Fruit fly (Drosophila melanogaster): ENCODE data around the gene CG43348.

Gene CG43348

dm6 chr2L:1214465-1214864 is 15.3 kb downstream of the CG43348 start (continued):
- TF ChIP-seq HLHmδ (GFP tag; optimal IDR thresholded peaks at IDR 0.05) (no peak), bsh (GFP tag; optimal IDR thresholded peaks at IDR 0.05) (peak in 1 of 2 experiments; percentile 63), CG1233 (GFP tag; optimal IDR thresholded peaks at IDR 0.05) (peak; percentile 16), h (optimal IDR thresholded peaks at IDR 0.05) (no peak), CG16813 (GFP tag; IDR thresholded peaks at IDR 0.05; ENCODE audit: partially characterized antibody) (no peak), CG8924 (tag; optimal IDR thresholded peaks at IDR 0.05) (peak; percentile 36), bcd (GFP tag; optimal IDR thresholded peaks at IDR 0.05) (peak; percentile 40), CG10654 (GFP tag; optimal IDR thresholded peaks at IDR 0.05) (peak; percentile 23), trh (GFP tag; optimal IDR thresholded peaks at IDR 0.05) (peak; percentile 4), wor (GFP tag; IDR thresholded peaks at IDR 0.05) (0 out of 2 replicates have a peak, but pooled peaks have one; percentile 17), CG11696 (GFP tag; IDR thresholded peaks at IDR 0.05) (0 out of 2 replicates have a peak, but pooled peaks have one; percentile 14), Ada2b (GFP tag; IDR thresholded peaks at IDR 0.05) (peak; percentile 61)

- TF ChIP-seq fu2 (GFP tag; optimal IDR thresholded peaks at IDR 0.05), result no peak
- no peak for TF ChIP-seq CG5180 (GFP tag; optimal IDR thresholded peaks at IDR 0.05)
- no peak for TF ChIP-seq CG17568 (GFP tag; optimal IDR thresholded peaks at IDR 0.05)
- TF ChIP-seq Opbp (GFP tag; IDR thresholded peaks at IDR 0.05; ENCODE audit: partially characterized antibody), result no peak
- TF ChIP-seq CG11456 (GFP tag; IDR thresholded peaks at IDR 0.05), result no peak
- peak; percentile 86 for TF ChIP-seq nerfin-1 (tag; optimal IDR thresholded peaks at IDR 0.05)
- no peak for TF ChIP-seq NfI (GFP tag; optimal IDR thresholded peaks at IDR 0.05)
- no peak for TF ChIP-seq tgo (GFP tag; IDR thresholded peaks at IDR 0.05)
- no peak for TF ChIP-seq CG3847 (GFP tag; IDR thresholded peaks at IDR 0.05)
- no peak for TF ChIP-seq Bgb (GFP tag; IDR thresholded peaks at IDR 0.05; ENCODE audit: partially characterized antibody)
- TF ChIP-seq abd-A (tag; optimal IDR thresholded peaks at IDR 0.05), result peak; percentile 87
- no peak for TF ChIP-seq CG8281 (tag; optimal IDR thresholded peaks at IDR 0.05)
- TF ChIP-seq ken (GFP tag; IDR thresholded peaks at IDR 0.05), result no peak
- 0 out of 2 replicates have a peak, but pooled peaks have one; percentile 22 for TF ChIP-seq crol (GFP tag; IDR thresholded peaks at IDR 0.05)
- no peak for TF ChIP-seq ato (GFP tag; IDR thresholded peaks at IDR 0.05; ENCODE audit: partially characterized antibody)
- no peak for TF ChIP-seq Sox102F (GFP tag; optimal IDR thresholded peaks at IDR 0.05)
- TF ChIP-seq D (optimal IDR thresholded peaks at IDR 0.05), result no peak
- TF ChIP-seq D (GFP tag; optimal IDR thresholded peaks at IDR 0.05), result no peak
- no peak for TF ChIP-seq CG17328 (GFP tag; IDR thresholded peaks at IDR 0.05)
- TF ChIP-seq CG2120 (GFP tag; optimal IDR thresholded peaks at IDR 0.05), result no peak
- no peak for TF ChIP-seq Fer1 (GFP tag; optimal IDR thresholded peaks at IDR 0.05)
- TF ChIP-seq mirr (GFP tag; optimal IDR thresholded peaks at IDR 0.05), result no peak
- no peak for TF ChIP-seq Hmr (GFP tag; optimal IDR thresholded peaks at IDR 0.05)
- peak; percentile 60 for TF ChIP-seq sd (tag; optimal IDR thresholded peaks at IDR 0.05)
- TF ChIP-seq CG17186 (GFP tag; optimal IDR thresholded peaks at IDR 0.05), result no peak
Observed at dm6 chr2L:1217033-1217612, 17.9 kb downstream of the CG43348 start.

dm6 chr2L:1217892-1218473 is 18.8 kb downstream of the CG43348 start:
- TF ChIP-seq CG11456 (GFP tag; IDR thresholded peaks at IDR 0.05) (no peak), tap (tag; optimal IDR thresholded peaks at IDR 0.05) (no peak), CG10959 (GFP tag; IDR thresholded peaks at IDR 0.05) (no peak), Mad (GFP tag; optimal IDR thresholded peaks at IDR 0.05) (no peak), NC2α (GFP tag; optimal IDR thresholded peaks at IDR 0.05) (no peak), hb (GFP tag; IDR thresholded peaks at IDR 0.05; ENCODE audit: partially characterized antibody) (no peak), CG34376 (GFP tag; optimal IDR thresholded peaks at IDR 0.05) (no peak), CG6254 (GFP tag; optimal IDR thresholded peaks at IDR 0.05) (no peak), GATAe (GFP tag; conservative IDR thresholded peaks at IDR 0.05) (no peak; the same call in 1 of the 2 replicates), Neu2 (GFP tag; optimal IDR thresholded peaks at IDR 0.05; ENCODE audit: borderline replicate concordance) (no peak), C15 (GFP tag; IDR thresholded peaks at IDR 0.05) (no peak), BEAF-32 (GFP tag; optimal IDR thresholded peaks at IDR 0.05) (no peak), Rfx (GFP tag; IDR thresholded peaks at IDR 0.05) (peak; percentile 47)

All from whole organism, embryonic.